Fruit fly (Drosophila melanogaster): ENCODE results near the gene TotF.

- TF ChIP-seq h (GFP tag; optimal IDR thresholded peaks at IDR 0.05) (peak; percentile 46), OdsH (GFP tag; optimal IDR thresholded peaks at IDR 0.05) (peak; percentile 77)
Measured at dm6 chr2L:19895526-19896185, 16.5 kb downstream of the TotF start.
